Fruit fly (Drosophila melanogaster): ENCODE results near the gene Sbat.

The Sbat gene

dm6 chr2L:2883703-2884294 lies 5.7 kb downstream of the Sbat start (continued):
- no peak for TF ChIP-seq CG4424 (GFP tag; optimal IDR thresholded peaks at IDR 0.05)
- peak in 1 of 2 experiments; percentile 36 for TF ChIP-seq Pdp1 (GFP tag; optimal IDR thresholded peaks at IDR 0.05)

- no peak for TF ChIP-seq CG2129 (GFP tag; IDR thresholded peaks at IDR 0.05; ENCODE audit: partially characterized antibody)
- TF ChIP-seq sd (tag; optimal IDR thresholded peaks at IDR 0.05): peak; percentile 92
- peak; percentile 41 for TF ChIP-seq CoRest (tag; optimal IDR thresholded peaks at IDR 0.05)
- peak in 1 of 3 experiments; percentile 47 for TF ChIP-seq lola (GFP tag; optimal IDR thresholded peaks at IDR 0.05)
- 0 out of 3 replicates have a peak, but pooled peaks have one; percentile 18 for TF ChIP-seq gce (GFP tag; IDR thresholded peaks at IDR 0.05)
- no peak for TF ChIP-seq unpg (GFP tag; optimal IDR thresholded peaks at IDR 0.05)
- peak; percentile 69 for TF ChIP-seq HmgZ (tag; optimal IDR thresholded peaks at IDR 0.05)
- TF ChIP-seq Aef1 (GFP tag; IDR thresholded peaks at IDR 0.05): 0 out of 3 replicates have a peak, but pooled peaks have one; percentile 19
- peak; percentile 55; the same call in 1 of the 3 replicates for TF ChIP-seq CG6175 (GFP tag; IDR thresholded peaks at IDR 0.05)
- no peak for TF ChIP-seq yki (optimal IDR thresholded peaks at IDR 0.05)
- TF ChIP-seq CG10431 (GFP tag; optimal IDR thresholded peaks at IDR 0.05): no peak
- TF ChIP-seq D19A (tag; optimal IDR thresholded peaks at IDR 0.05): peak; percentile 20
- peak; percentile 67 for TF ChIP-seq CTCF (GFP tag; optimal IDR thresholded peaks at IDR 0.05)
- peak; percentile 40 for TF ChIP-seq CG17829 (tag; optimal IDR thresholded peaks at IDR 0.05)
- no peak for TF ChIP-seq Tbp (GFP tag; optimal IDR thresholded peaks at IDR 0.05)
- TF ChIP-seq CG7372 (GFP tag; IDR thresholded peaks at IDR 0.05): no peak; the same call in 1 of the 2 replicates
- TF ChIP-seq B-H2 (GFP tag; optimal IDR thresholded peaks at IDR 0.05): peak; percentile 87
- TF ChIP-seq CG12104 (GFP tag; optimal IDR thresholded peaks at IDR 0.05): no peak
- peak; percentile 91 to 99 for TF ChIP-seq crp (GFP tag; optimal IDR thresholded peaks at IDR 0.05)
- TF ChIP-seq ac (GFP tag; optimal IDR thresholded peaks at IDR 0.05): peak; percentile 81
- peak in 1 of 2 experiments; percentile 98 for TF ChIP-seq Hr78 (GFP tag; optimal IDR thresholded peaks at IDR 0.05)
- TF ChIP-seq dan (GFP tag; IDR thresholded peaks at IDR 0.05): no peak
- TF ChIP-seq CG10543 (GFP tag; optimal IDR thresholded peaks at IDR 0.05): peak; percentile 80
- peak; percentile 30 for TF ChIP-seq CG7839 (tag; optimal IDR thresholded peaks at IDR 0.05)
- peak; percentile 86 for TF ChIP-seq CG3995 (GFP tag; optimal IDR thresholded peaks at IDR 0.05)
- TF ChIP-seq cad (GFP tag; optimal IDR thresholded peaks at IDR 0.05): no peak
- no peak for TF ChIP-seq corto (GFP tag; optimal IDR thresholded peaks at IDR 0.05)
- no peak for TF ChIP-seq CG4707 (GFP tag; optimal IDR thresholded peaks at IDR 0.05)
- TF ChIP-seq wor (GFP tag; IDR thresholded peaks at IDR 0.05): no peak
- TF ChIP-seq eyg (GFP tag; optimal IDR thresholded peaks at IDR 0.05): no peak
- peak; percentile 37; the same call in 1 of the 2 replicates for TF ChIP-seq esg (GFP tag; conservative IDR thresholded peaks at IDR 0.05)
- TF ChIP-seq CG13894 (tag; optimal IDR thresholded peaks at IDR 0.05): peak; percentile 84
- TF ChIP-seq Dad (GFP tag; optimal IDR thresholded peaks at IDR 0.05): no peak
- TF ChIP-seq CG6272 (GFP tag; IDR thresholded peaks at IDR 0.05): peak; percentile 47
- no peak for TF ChIP-seq sc (optimal IDR thresholded peaks at IDR 0.05)
- TF ChIP-seq sc (GFP tag; optimal IDR thresholded peaks at IDR 0.05): peak; percentile 2
- peak; percentile 84 for TF ChIP-seq CG17186 (GFP tag; optimal IDR thresholded peaks at IDR 0.05)
- TF ChIP-seq Dek (tag; optimal IDR thresholded peaks at IDR 0.05): peak; percentile 33
- peak; percentile 42; the same call in 1 of the 2 replicates for TF ChIP-seq aop (GFP tag; IDR thresholded peaks at IDR 0.05)
- no peak for TF ChIP-seq Vsx1 (GFP tag; optimal IDR thresholded peaks at IDR 0.05)
- TF ChIP-seq Camta (GFP tag; optimal IDR thresholded peaks at IDR 0.05): no peak
- TF ChIP-seq hth (optimal IDR thresholded peaks at IDR 0.05): no peak
- TF ChIP-seq Opbp (GFP tag; IDR thresholded peaks at IDR 0.05; ENCODE audit: partially characterized antibody): peak; percentile 71
- no peak for TF ChIP-seq CG6254 (GFP tag; optimal IDR thresholded peaks at IDR 0.05)
Measured at dm6 chr2L:2884683-2885502, 6.7 kb downstream of the Sbat start.
